Fruit fly (Drosophila melanogaster): ENCODE data around the gene Ac3.

DNA sequence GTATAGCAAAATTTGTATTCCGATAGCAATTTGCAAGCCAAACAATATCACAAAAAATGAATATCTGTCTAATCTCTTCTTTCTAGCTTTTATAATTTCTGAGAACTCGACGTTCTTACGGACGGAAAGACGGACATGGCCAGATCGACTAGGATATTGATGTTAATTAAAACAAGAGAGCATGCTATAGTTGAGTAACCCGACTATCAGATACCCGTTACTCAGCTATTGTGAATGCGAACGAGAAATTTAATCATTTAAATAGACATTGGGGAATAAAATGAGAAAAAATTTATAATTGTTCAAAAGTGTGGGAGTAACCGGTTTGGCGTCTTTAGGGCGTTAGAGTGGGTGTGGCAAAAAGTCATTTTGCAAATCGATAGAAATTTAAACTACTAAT, 11.9 kb upstream of the Ac3 start:
- no peak for TF ChIP-seq insv (optimal IDR thresholded peaks at IDR 0.05)
- TF ChIP-seq Sin3A (optimal IDR thresholded peaks at IDR 0.05): no peak

All from Kc167 (cell line).